Fruit fly (Drosophila melanogaster) whole organism, embryonic: Measurements from ENCODE around the gene Nckx30C.

Source experiments
- Atf6 ChIP-seq: fragments of 200-800 bp; sonication (Bioruptor generic); IDR thresholded peaks from 2 replicates; pipeline ENCODE4 v1.3.6; 2022; ENCODE audit warnings: missing biosample characterization, missing genetic modification characterization
- Bgb ChIP-seq: fragments of 200-800 bp; sonication (Bioruptor generic); IDR thresholded peaks from 2 replicates; pipeline ENCODE4 v1.3.6; 2022; ENCODE audit warnings: missing biosample characterization, missing genetic modification characterization; ENCODE audit not compliant: partially characterized antibody
- CG10654 ChIP-seq: fragments of 200-800 bp; sonication (Bioruptor generic); optimal IDR thresholded peaks from 2 replicates; lab custom pipeline; 2016; ENCODE audit warnings: missing biosample characterization, missing genetic modification characterization
- CG11093 ChIP-seq: fragments of 200-800 bp; sonication (Bioruptor generic); IDR thresholded peaks from 3 replicates; pipeline ENCODE4 v1.3.6; 2022; ENCODE audit warnings: missing biosample characterization, missing genetic modification characterization
- CG11695 ChIP-seq: fragments of 200-800 bp; sonication (Bioruptor generic); IDR thresholded peaks from 3 replicates; pipeline ENCODE4 v1.3.6; 2022; ENCODE audit warnings: missing biosample characterization, missing genetic modification characterization
- CG12219 ChIP-seq: fragments of 200-800 bp; sonication (Bioruptor generic); optimal IDR thresholded peaks from 3 replicates; lab custom pipeline; 2018; ENCODE audit warnings: missing biosample characterization, mild to moderate bottlenecking, missing genetic modification characterization
- CG14860 ChIP-seq: fragments of 200-800 bp; sonication (Bioruptor generic); IDR thresholded peaks from 3 replicates; pipeline ENCODE4 v1.3.6; 2022; ENCODE audit warnings: missing biosample characterization, missing genetic modification characterization; ENCODE audit not compliant: partially characterized antibody
- CG17568 ChIP-seq: fragments of 200-800 bp; sonication (Bioruptor generic); optimal IDR thresholded peaks from 2 replicates; lab custom pipeline; 2018; ENCODE audit warnings: missing biosample characterization, mild to moderate bottlenecking, missing genetic modification characterization, moderate library complexity
- CG34376 ChIP-seq: fragments of 200-800 bp; sonication (Bioruptor generic); optimal IDR thresholded peaks from 2 replicates; lab custom pipeline; 2018; ENCODE audit warnings: missing biosample characterization, mild to moderate bottlenecking, missing genetic modification characterization
- CG4424 ChIP-seq: fragments of 200-800 bp; sonication (Bioruptor generic); optimal IDR thresholded peaks from 3 replicates; lab custom pipeline; 2016; ENCODE audit warnings: missing biosample characterization, missing genetic modification characterization
- CG4617 ChIP-seq: fragments of 200-800 bp; sonication (Bioruptor generic); optimal IDR thresholded peaks from 3 replicates; lab custom pipeline; 2016; ENCODE audit warnings: missing biosample characterization, missing genetic modification characterization, borderline replicate concordance
- CG7987 ChIP-seq: fragments of 200-800 bp; sonication (Bioruptor generic); optimal IDR thresholded peaks from 2 replicates; lab custom pipeline; 2018; ENCODE audit warnings: missing biosample characterization, mild to moderate bottlenecking, missing genetic modification characterization, moderate library complexity
- CG8388 ChIP-seq: fragments of 200-800 bp; sonication (Bioruptor generic); optimal IDR thresholded peaks from 2 replicates; lab custom pipeline; 2019; ENCODE audit warnings: missing biosample characterization, mild to moderate bottlenecking, missing genetic modification characterization, moderate library complexity
- CkIIα-i1 ChIP-seq: fragments of 200-800 bp; sonication (Bioruptor generic); IDR thresholded peaks from 2 replicates; pipeline ENCODE4 v1.3.6; 2022; ENCODE audit warnings: missing biosample characterization, missing genetic modification characterization
- CoRest ChIP-seq: fragments of 200-800 bp; sonication (Bioruptor generic); optimal IDR thresholded peaks from 3 replicates; lab custom pipeline; 2018; ENCODE audit warnings: missing biosample characterization, mild to moderate bottlenecking, missing genetic modification characterization, moderate library complexity
- Hmr ChIP-seq: fragments of 200-800 bp; sonication (Bioruptor generic); optimal IDR thresholded peaks from 3 replicates; lab custom pipeline; 2017; ENCODE audit warnings: mild to moderate bottlenecking, missing biosample characterization, missing genetic modification reagents, missing genetic modification characterization
- Hr39 ChIP-seq: fragments of >200 bp; optimal IDR thresholded peaks from 2 replicates; lab custom pipeline; 2017
- MESR4 ChIP-seq: fragments of 200-800 bp; sonication (Bioruptor generic); optimal IDR thresholded peaks from 2 replicates; lab custom pipeline; 2018; ENCODE audit warnings: missing biosample characterization, mild to moderate bottlenecking, missing genetic modification characterization, moderate library complexity
- Sox100B ChIP-seq: fragments of 200-800 bp; sonication (Bioruptor generic); optimal IDR thresholded peaks from 3 replicates; lab custom pipeline; 2018; ENCODE audit warnings: missing biosample characterization, mild to moderate bottlenecking, missing genetic modification characterization
- Trl ChIP-seq, 3 experiments: fragments of >200 bp in 2 of 3; fragments of 200-800 bp in 1 of 3; sonication (Bioruptor generic) in 1 of 3; optimal IDR thresholded peaks; 2 replicates in 1 of 3; 3 replicates in 2 of 3; lab custom pipeline; 2016 to 2017; ENCODE audit warnings: missing biosample characterization in 1 of 3, missing genetic modification characterization in 1 of 3
- crol ChIP-seq: fragments of 200-800 bp; sonication (Bioruptor generic); IDR thresholded peaks from 2 replicates; pipeline ENCODE4 v1.3.6; 2022; ENCODE audit warnings: missing biosample characterization, missing genetic modification characterization
- dpn ChIP-seq, 2 experiments: fragments of 200-800 bp; sonication (Bioruptor generic); optimal IDR thresholded peaks; 3 replicates each; lab custom pipeline; 2016; ENCODE audit warnings: missing biosample characterization in 2 of 2, missing genetic modification characterization in 2 of 2
- exex ChIP-seq: fragments of 200-800 bp; sonication (Bioruptor generic); optimal IDR thresholded peaks from 4 replicates; lab custom pipeline; 2018; ENCODE audit warnings: missing biosample characterization, mild to moderate bottlenecking, missing genetic modification characterization, moderate library complexity
- fd3F ChIP-seq: fragments of 200-800 bp; sonication (Bioruptor generic); optimal IDR thresholded peaks from 2 replicates; lab custom pipeline; 2018; ENCODE audit warnings: missing biosample characterization, mild to moderate bottlenecking, missing genetic modification characterization, moderate library complexity
- fd96Cb ChIP-seq: fragments of 200-800 bp; sonication (Bioruptor generic); optimal IDR thresholded peaks from 2 replicates; lab custom pipeline; 2018; ENCODE audit warnings: missing biosample characterization, mild to moderate bottlenecking, missing genetic modification characterization, moderate library complexity
- kay ChIP-seq: fragments of 200-800 bp; sonication (Bioruptor generic); optimal IDR thresholded peaks from 2 replicates; lab custom pipeline; 2016; ENCODE audit warnings: missing biosample characterization, missing genetic modification characterization
- oc ChIP-seq: fragments of 200-800 bp; sonication (Bioruptor generic); optimal IDR thresholded peaks from 2 replicates; lab custom pipeline; 2018; ENCODE audit warnings: missing biosample characterization, mild to moderate bottlenecking, missing genetic modification characterization, moderate library complexity
- otp ChIP-seq: fragments of 200-800 bp; sonication (Bioruptor generic); IDR thresholded peaks from 3 replicates; pipeline ENCODE4, ENCODE4 v1.3.6; 2022; ENCODE audit warnings: missing biosample characterization, missing genetic modification characterization
- sim ChIP-seq: fragments of 200-800 bp; sonication (Bioruptor generic); IDR thresholded peaks from 2 replicates; pipeline ENCODE4 v1.3.6; 2022; ENCODE audit warnings: missing biosample characterization, missing genetic modification characterization
- sisA ChIP-seq: fragments of 200-800 bp; sonication (Bioruptor generic); IDR thresholded peaks from 2 replicates; pipeline ENCODE4 v1.3.6; 2022; ENCODE audit warnings: missing biosample characterization, missing genetic modification characterization
- stwl ChIP-seq: fragments of 200-800 bp; sonication (Bioruptor generic); optimal IDR thresholded peaks from 3 replicates; lab custom pipeline; 2018; ENCODE audit warnings: missing biosample characterization, mild to moderate bottlenecking, missing genetic modification characterization, moderate library complexity
- tll ChIP-seq, 2 experiments: fragments of 200-800 bp in 1 of 2; fragments of >200 bp in 1 of 2; sonication (Bioruptor generic) in 1 of 2; optimal IDR thresholded peaks; 2 replicates each; lab custom pipeline; 2017 to 2019; ENCODE audit warnings: missing biosample characterization in 2 of 2, missing genetic modification characterization in 2 of 2, mild to moderate bottlenecking in 1 of 2, moderate library complexity in 1 of 2
- twi ChIP-seq: fragments of 200-800 bp; optimal IDR thresholded peaks from 2 replicates; lab custom pipeline; 2019; ENCODE audit warnings: missing biosample characterization, mild to moderate bottlenecking, missing genetic modification characterization, moderate library complexity
- wdn ChIP-seq: fragments of 200-800 bp; sonication (Bioruptor generic); IDR thresholded peaks from 2 replicates; pipeline ENCODE4 v1.3.6; 2022; ENCODE audit warnings: missing biosample characterization, missing genetic modification characterization
- z ChIP-seq: fragments of 200-800 bp; sonication (Bioruptor generic); IDR thresholded peaks from 3 replicates; pipeline ENCODE4 v1.3.6; 2022; ENCODE audit warnings: missing biosample characterization, missing genetic modification characterization

Gene Nckx30C

dm6 chr2L:9774980-9775628 is 28.8 kb upstream of the Nckx30C start, which contains the start of the genes ppk11 and ppk16 (continued):
- peak in 1 of 2 experiments; percentile 38 for TF ChIP-seq dpn (GFP tag; optimal IDR thresholded peaks at IDR 0.05; lab: Kevin White, UChicago)
- TF ChIP-seq CG17568 (GFP tag; lab: Kevin White, UChicago), result no peak
- no peak for TF ChIP-seq CG34376
- peak; percentile 1 for TF ChIP-seq CoRest (tag; lab: Kevin White, UChicago)
- no peak for TF ChIP-seq oc (tag; lab: Kevin White, UChicago)
- TF ChIP-seq z (GFP tag; lab: Robert Waterston, UW), result no peak
- peak; percentile 41 for TF ChIP-seq CG7987 (GFP tag; lab: Kevin White, UChicago)
- no peak for TF ChIP-seq tll (GFP tag; optimal IDR thresholded peaks at IDR 0.05; lab: Kevin White, UChicago)
- peak; percentile 50; the same call in 1 of the 3 replicates for TF ChIP-seq otp
- TF ChIP-seq CG11093, result no peak
- TF ChIP-seq Hr39, result no peak
- TF ChIP-seq Hmr (GFP tag; lab: Kevin White, UChicago), result peak; percentile 65
- peak; percentile 19 for TF ChIP-seq Sox100B (GFP tag; lab: Kevin White, UChicago)
- no peak for TF ChIP-seq CkIIα-i1 (GFP tag; lab: Robert Waterston, UW)
- TF ChIP-seq kay (GFP tag; lab: Kevin White, UChicago), result no peak
- no peak for TF ChIP-seq Bgb
- no peak for TF ChIP-seq crol (GFP tag; lab: Robert Waterston, UW)
- no peak for TF ChIP-seq CG11695
- no peak for TF ChIP-seq CG12219 (GFP tag; lab: Kevin White, UChicago)
- no peak for TF ChIP-seq wdn (GFP tag; lab: Robert Waterston, UW)
- no peak for TF ChIP-seq CG4617 (GFP tag; lab: Kevin White, UChicago)
- TF ChIP-seq stwl, result no peak
- no peak for TF ChIP-seq CG14860
- TF ChIP-seq fd96Cb, result peak; percentile 15
- TF ChIP-seq CG4424, result peak; percentile 39
- no peak for TF ChIP-seq Trl (optimal IDR thresholded peaks at IDR 0.05; lab: Kevin White, UChicago)
- peak; percentile 12 for TF ChIP-seq Trl (GFP tag; optimal IDR thresholded peaks at IDR 0.05; lab: Kevin White, UChicago)
- TF ChIP-seq fd3F (GFP tag; lab: Kevin White, UChicago), result peak; percentile 7
- TF ChIP-seq MESR4 (GFP tag; lab: Kevin White, UChicago), result no peak

dm6 chr2L:9770896-9771295 is 24.6 kb upstream of the Nckx30C start, which contains the start of gene ppk18:
TSS of gene ppk18 (minus strand) at chr2L:9770996.
- TF ChIP-seq twi (tag; lab: Kevin White, UChicago) (no peak), CG10654 (no peak), CG8388 (GFP tag; lab: Kevin White, UChicago) (no peak)
- TF ChIP-seq, all 482 proteins: peak for 0

- TF ChIP-seq oc (tag; lab: Kevin White, UChicago), result no peak
- TF ChIP-seq exex (tag; lab: Kevin White, UChicago), result peak; percentile 72
- TF ChIP-seq Atf6 (GFP tag; lab: Robert Waterston, UW), result no peak
- TF ChIP-seq CG34376, result peak; percentile 12
- no peak for TF ChIP-seq sisA
- TF ChIP-seq sim (GFP tag; lab: Robert Waterston, UW), result no peak
- TF ChIP-seq, all 482 proteins: peak for 2
These were observed 22.4 kb upstream of the Nckx30C start, which contains the start of gene CG17633 for dm6 chr2L:9768735-9769134. TSS of gene CG17633 (plus strand) at chr2L:9769060.
